Fruit fly (Drosophila melanogaster) whole organism, embryonic: ENCODE data around the gene yellow-b.

ENCODE experiments used
- Abd-B ChIP-seq: fragments of 200-800 bp; sonication (Bioruptor generic); optimal IDR thresholded peaks from 2 replicates; lab custom pipeline; 2018; ENCODE audit warnings: missing biosample characterization, mild to moderate bottlenecking, missing genetic modification characterization, moderate library complexity
- Atf-2 ChIP-seq: fragments of 200-800 bp; sonication (Bioruptor generic); optimal IDR thresholded peaks from 2 replicates; lab custom pipeline; 2016; ENCODE audit warnings: missing biosample characterization, missing genetic modification characterization
- B-H2 ChIP-seq: fragments of 200-800 bp; sonication (Bioruptor generic); optimal IDR thresholded peaks from 2 replicates; lab custom pipeline; 2018; ENCODE audit warnings: missing biosample characterization, mild to moderate bottlenecking, missing genetic modification characterization
- CG10147 ChIP-seq: fragments of 200-800 bp; sonication (Bioruptor generic); optimal IDR thresholded peaks from 2 replicates; lab custom pipeline; 2019; ENCODE audit warnings: missing biosample characterization, mild to moderate bottlenecking, missing genetic modification characterization, moderate library complexity
- CG11398 ChIP-seq: fragments of 200-800 bp; sonication (Bioruptor generic); optimal IDR thresholded peaks from 2 replicates; lab custom pipeline; 2016; ENCODE audit warnings: missing biosample characterization, missing genetic modification characterization
- CG12071 ChIP-seq: fragments of 200-800 bp; sonication (Bioruptor generic); optimal IDR thresholded peaks from 3 replicates; lab custom pipeline; 2018; ENCODE audit warnings: missing biosample characterization, mild to moderate bottlenecking, missing genetic modification characterization
- CG12391 ChIP-seq: fragments of 200-800 bp; sonication (Bioruptor generic); optimal IDR thresholded peaks from 3 replicates; lab custom pipeline; 2018; ENCODE audit warnings: missing biosample characterization, mild to moderate bottlenecking, missing genetic modification characterization, moderate library complexity
- CG12942 ChIP-seq: fragments of 200-800 bp; sonication (Bioruptor generic); optimal IDR thresholded peaks from 3 replicates; lab custom pipeline; 2016; ENCODE audit warnings: missing biosample characterization, missing genetic modification characterization
- CG13296 ChIP-seq: fragments of 200-800 bp; sonication (Bioruptor generic); optimal IDR thresholded peaks from 3 replicates; lab custom pipeline; 2018; ENCODE audit warnings: missing biosample characterization, mild to moderate bottlenecking, missing genetic modification characterization
- CG13624 ChIP-seq: fragments of 200-800 bp; sonication (Bioruptor generic); optimal IDR thresholded peaks from 2 replicates; lab custom pipeline; 2016; ENCODE audit warnings: missing biosample characterization, missing genetic modification characterization
- CG15601 ChIP-seq: fragments of 200-800 bp; sonication (Bioruptor generic); optimal IDR thresholded peaks from 3 replicates; lab custom pipeline; 2019; ENCODE audit warnings: missing biosample characterization, mild to moderate bottlenecking, missing genetic modification characterization, moderate library complexity
- CG1602 ChIP-seq: fragments of 200-800 bp; sonication (Bioruptor generic); optimal IDR thresholded peaks from 3 replicates; lab custom pipeline; 2016; ENCODE audit warnings: missing biosample characterization, missing genetic modification characterization
- CG1792 ChIP-seq: fragments of 200-800 bp; sonication (Bioruptor generic); optimal IDR thresholded peaks from 2 replicates; lab custom pipeline; 2016; ENCODE audit warnings: missing biosample characterization, missing genetic modification characterization
- CG2678 ChIP-seq: fragments of 200-800 bp; sonication (Bioruptor generic); optimal IDR thresholded peaks from 3 replicates; lab custom pipeline; 2019; ENCODE audit warnings: missing biosample characterization, mild to moderate bottlenecking, missing genetic modification characterization, moderate library complexity
- CG6272 ChIP-seq: fragments of 200-800 bp; sonication (Bioruptor generic); IDR thresholded peaks from 2 replicates; pipeline ENCODE4 v1.3.6; 2022; ENCODE audit warnings: missing biosample characterization, missing genetic modification characterization
- CG8359 ChIP-seq: fragments of 200-800 bp; sonication (Bioruptor generic); optimal IDR thresholded peaks from 2 replicates; lab custom pipeline; 2017; ENCODE audit warnings: missing biosample characterization, mild to moderate bottlenecking, missing genetic modification characterization, borderline replicate concordance
- CG9215 ChIP-seq: fragments of 200-800 bp; sonication (Bioruptor generic); IDR thresholded peaks from 2 replicates; pipeline ENCODE4 v1.3.6; 2022; ENCODE audit warnings: missing biosample characterization, missing genetic modification characterization
- CG9609 ChIP-seq: fragments of 200-800 bp; sonication (Bioruptor generic); optimal IDR thresholded peaks from 3 replicates; lab custom pipeline; 2016; ENCODE audit warnings: missing biosample characterization, missing genetic modification characterization
- CG9797 ChIP-seq: fragments of 200-800 bp; sonication (Bioruptor generic); optimal IDR thresholded peaks from 3 replicates; lab custom pipeline; 2018; ENCODE audit warnings: missing biosample characterization, mild to moderate bottlenecking, missing genetic modification characterization
- CG9932 ChIP-seq: fragments of 200-800 bp; sonication (Bioruptor generic); IDR thresholded peaks from 2 replicates; pipeline ENCODE4 v1.3.6; 2022; ENCODE audit warnings: missing biosample characterization, missing genetic modification characterization
- CTCF ChIP-seq: fragments of 200-800 bp; sonication (Bioruptor generic); optimal IDR thresholded peaks from 2 replicates; lab custom pipeline; 2017; ENCODE audit warnings: missing biosample characterization, mild to moderate bottlenecking, missing genetic modification characterization, moderate library complexity
- Dek ChIP-seq: fragments of 200-800 bp; sonication (Bioruptor generic); optimal IDR thresholded peaks from 3 replicates; lab custom pipeline; 2019; ENCODE audit warnings: missing biosample characterization, mild to moderate bottlenecking, missing genetic modification characterization, moderate library complexity
- Dip3 ChIP-seq: fragments of 200-800 bp; sonication (Bioruptor generic); optimal IDR thresholded peaks from 3 replicates; lab custom pipeline; 2016; ENCODE audit warnings: missing biosample characterization, missing genetic modification characterization
- Doc2 ChIP-seq: fragments of 200-800 bp; sonication (Bioruptor generic); IDR thresholded peaks from 2 replicates; pipeline ENCODE4 v1.3.6; 2022; ENCODE audit warnings: missing biosample characterization, missing genetic modification characterization
- Doc3 ChIP-seq: fragments of 200-800 bp; sonication (Bioruptor generic); IDR thresholded peaks from 3 replicates; pipeline ENCODE4 v1.3.6; 2022; ENCODE audit warnings: missing biosample characterization, missing genetic modification characterization; ENCODE audit not compliant: partially characterized antibody
- Drgx ChIP-seq: fragments of 200-800 bp; sonication (Bioruptor generic); IDR thresholded peaks from 2 replicates; pipeline ENCODE4 v1.3.6; 2022; ENCODE audit warnings: missing biosample characterization, missing genetic modification characterization
- E2f2 ChIP-seq: fragments of 200-800 bp; sonication (Bioruptor generic); IDR thresholded peaks from 2 replicates; pipeline ENCODE4 v1.3.6; 2022; ENCODE audit warnings: missing biosample characterization, missing genetic modification characterization
- Fer2 ChIP-seq: fragments of 200-800 bp; sonication (Bioruptor generic); optimal IDR thresholded peaks from 2 replicates; lab custom pipeline; 2018; ENCODE audit warnings: missing biosample characterization, mild to moderate bottlenecking, missing genetic modification characterization, moderate library complexity
- Fer3 ChIP-seq: fragments of 200-800 bp; sonication (Bioruptor generic); optimal IDR thresholded peaks from 2 replicates; lab custom pipeline; 2018; ENCODE audit warnings: missing biosample characterization, mild to moderate bottlenecking, missing genetic modification characterization, moderate library complexity
- HLH54F ChIP-seq: fragments of 200-800 bp; sonication (Bioruptor generic); optimal IDR thresholded peaks from 3 replicates; lab custom pipeline; 2016; ENCODE audit warnings: missing biosample characterization, missing genetic modification characterization
- Lhr ChIP-seq: fragments of 200-800 bp; sonication (Bioruptor generic); optimal IDR thresholded peaks from 3 replicates; lab custom pipeline; 2017; ENCODE audit warnings: mild to moderate bottlenecking, missing biosample characterization, missing genetic modification reagents, missing genetic modification characterization
- Nf-YB ChIP-seq: fragments of 200-800 bp; sonication (Bioruptor generic); optimal IDR thresholded peaks from 3 replicates; lab custom pipeline; 2019; ENCODE audit warnings: missing biosample characterization, mild to moderate bottlenecking, missing genetic modification characterization, moderate library complexity
- Ravus ChIP-seq: fragments of 200-800 bp; sonication (Bioruptor generic); IDR thresholded peaks from 2 replicates; pipeline ENCODE4 v1.3.6; 2022; ENCODE audit warnings: missing biosample characterization, missing genetic modification characterization
- Side ChIP-seq: fragments of 200-800 bp; sonication (Bioruptor generic); optimal IDR thresholded peaks from 2 replicates; lab custom pipeline; 2016; ENCODE audit warnings: missing biosample characterization, missing genetic modification characterization
- Sry-β ChIP-seq: fragments of 200-800 bp; sonication (Bioruptor generic); optimal IDR thresholded peaks from 2 replicates; lab custom pipeline; 2018; ENCODE audit warnings: missing biosample characterization, mild to moderate bottlenecking, missing genetic modification characterization, moderate library complexity
- chif ChIP-seq, 2 experiments: fragments of 200-800 bp; sonication (Bioruptor generic); optimal IDR thresholded peaks; 3 replicates each; lab custom pipeline; 2016; ENCODE audit warnings: missing biosample characterization in 2 of 2, missing genetic modification characterization in 2 of 2
- fd102C ChIP-seq: fragments of 200-800 bp; sonication (Bioruptor generic); optimal IDR thresholded peaks from 2 replicates; lab custom pipeline; 2018; ENCODE audit warnings: missing biosample characterization, mild to moderate bottlenecking, missing genetic modification characterization, moderate library complexity
- fd64A ChIP-seq: fragments of 200-800 bp; sonication (Bioruptor generic); optimal IDR thresholded peaks from 3 replicates; lab custom pipeline; 2018; ENCODE audit warnings: missing biosample characterization, mild to moderate bottlenecking, missing genetic modification characterization
- grau ChIP-seq: fragments of 200-800 bp; optimal IDR thresholded peaks from 3 replicates; lab custom pipeline; 2019; ENCODE audit warnings: missing biosample characterization, mild to moderate bottlenecking, missing genetic modification characterization, moderate library complexity
- grn ChIP-seq: fragments of 200-800 bp; sonication (Bioruptor generic); optimal IDR thresholded peaks from 3 replicates; lab custom pipeline; 2017; ENCODE audit warnings: missing biosample characterization, missing genetic modification characterization
- gsb ChIP-seq: fragments of 200-800 bp; sonication (Bioruptor generic); IDR thresholded peaks from 2 replicates; pipeline ENCODE4 v1.3.6; 2022; ENCODE audit warnings: missing biosample characterization, missing genetic modification characterization
- ham ChIP-seq: fragments of 200-800 bp; sonication (Bioruptor generic); IDR thresholded peaks from 2 replicates; pipeline ENCODE4 v1.3.6; 2022; ENCODE audit warnings: missing biosample characterization, missing genetic modification characterization
- hth ChIP-seq: fragments of >200 bp; optimal IDR thresholded peaks from 2 replicates; lab custom pipeline; 2017; ENCODE audit warnings: inconsistent platforms
- inv ChIP-seq: fragments of 200-800 bp; sonication (Bioruptor generic); IDR thresholded peaks from 2 replicates; pipeline ENCODE4 v1.3.6; 2022; ENCODE audit warnings: missing biosample characterization, missing genetic modification characterization; ENCODE audit not compliant: partially characterized antibody
- pb ChIP-seq: fragments of 200-800 bp; sonication (Bioruptor generic); optimal IDR thresholded peaks from 3 replicates; lab custom pipeline; 2016; ENCODE audit warnings: missing biosample characterization, missing genetic modification characterization
- pros ChIP-seq: fragments of 200-800 bp; sonication (Bioruptor generic); optimal IDR thresholded peaks from 3 replicates; lab custom pipeline; 2019; ENCODE audit warnings: missing biosample characterization, mild to moderate bottlenecking, missing genetic modification characterization, moderate library complexity
- ssp ChIP-seq: fragments of 200-800 bp; sonication (Bioruptor generic); IDR thresholded peaks from 2 replicates; pipeline ENCODE4 v1.3.6; 2022; ENCODE audit warnings: missing biosample characterization, missing genetic modification characterization
- tll ChIP-seq, 2 experiments: fragments of 200-800 bp in 1 of 2; fragments of >200 bp in 1 of 2; sonication (Bioruptor generic) in 1 of 2; optimal IDR thresholded peaks; 2 replicates each; lab custom pipeline; 2017 to 2019; ENCODE audit warnings: missing biosample characterization in 2 of 2, missing genetic modification characterization in 2 of 2, mild to moderate bottlenecking in 1 of 2, moderate library complexity in 1 of 2

Gene yellow-b

dm6 chr2L:16720707-16721700 lies 33.1 kb upstream of the yellow-b start (continued):
- TF ChIP-seq CG15601 (tag; lab: Kevin White, UChicago): peak; percentile 93
- TF ChIP-seq CG9797 (GFP tag; lab: Kevin White, UChicago): no peak
- TF ChIP-seq gsb (GFP tag; lab: Robert Waterston, UW): peak; percentile 86
- peak; percentile 75 for TF ChIP-seq Side
- peak in 1 of 2 experiments; percentile 64 for TF ChIP-seq tll (GFP tag; optimal IDR thresholded peaks at IDR 0.05; lab: Kevin White, UChicago)
- TF ChIP-seq ham: no peak; the same call in 1 of the 2 replicates
- peak; percentile 81 for TF ChIP-seq CG12942 (GFP tag; lab: Kevin White, UChicago)
- TF ChIP-seq fd102C (GFP tag; lab: Kevin White, UChicago): peak; percentile 57
- TF ChIP-seq Lhr (GFP tag; lab: Kevin White, UChicago): peak; percentile 68
- TF ChIP-seq Nf-YB (GFP tag; lab: Kevin White, UChicago): peak; percentile 60
- TF ChIP-seq Ravus (GFP tag; lab: Robert Waterston, UW): peak; percentile 80
- TF ChIP-seq Fer3 (tag; lab: Kevin White, UChicago): peak; percentile 94
- TF ChIP-seq CG6272 (GFP tag; lab: Robert Waterston, UW): peak; percentile 92
- peak; percentile 97 for TF ChIP-seq Drgx
- TF ChIP-seq Dip3: peak; percentile 88
- TF ChIP-seq CG8359 (GFP tag; lab: Kevin White, UChicago): peak; percentile 85
- TF ChIP-seq CG13296: peak; percentile 85
- peak; percentile 85 for TF ChIP-seq Abd-B
- TF ChIP-seq Dek (tag; lab: Kevin White, UChicago): peak; percentile 85
- TF ChIP-seq CG12071 (GFP tag; lab: Kevin White, UChicago): peak; percentile 76
- TF ChIP-seq pb (GFP tag; lab: Kevin White, UChicago): peak; percentile 22
- TF ChIP-seq fd64A (GFP tag; lab: Kevin White, UChicago): peak; percentile 77
- TF ChIP-seq E2f2 (GFP tag; lab: Robert Waterston, UW): peak; percentile 75
- no peak; the same call in 1 of the 2 replicates for TF ChIP-seq Doc2 (GFP tag; lab: Robert Waterston, UW)
- TF ChIP-seq Sry-β (GFP tag; lab: Kevin White, UChicago): peak; percentile 30
- TF ChIP-seq CG12391: peak; percentile 90
- peak; percentile 34 for TF ChIP-seq CG9609
- TF ChIP-seq Doc3 (GFP tag; lab: Robert Waterston, UW): no peak
- peak; percentile 74 for TF ChIP-seq HLH54F (GFP tag; lab: Kevin White, UChicago)
- no peak for TF ChIP-seq pros (GFP tag; lab: Kevin White, UChicago)
- peak; percentile 55 for TF ChIP-seq grn (GFP tag; lab: Kevin White, UChicago)
- TF ChIP-seq CG13624 (GFP tag; lab: Kevin White, UChicago): peak; percentile 70
- TF ChIP-seq CG1792 (GFP tag; lab: Kevin White, UChicago): peak; percentile 54
- peak; percentile 95 for TF ChIP-seq CG2678
- peak; percentile 81 for TF ChIP-seq Atf-2
- peak; percentile 89 for TF ChIP-seq CG9215 (GFP tag; lab: Robert Waterston, UW)
- TF ChIP-seq B-H2 (GFP tag; lab: Kevin White, UChicago): no peak
- peak; percentile 78 for TF ChIP-seq Fer2
- TF ChIP-seq grau (tag; lab: Kevin White, UChicago): peak; percentile 83
- no peak for TF ChIP-seq hth (lab: Kevin White, UChicago)
- TF ChIP-seq CG9932 (GFP tag; lab: Robert Waterston, UW): peak; percentile 93
- TF ChIP-seq chif (GFP tag; optimal IDR thresholded peaks at IDR 0.05; lab: Kevin White, UChicago): peak; percentile 59 to 87
- peak; percentile 40 for TF ChIP-seq CG11398 (GFP tag; lab: Kevin White, UChicago)
- TF ChIP-seq inv: no peak
- peak; percentile 86 for TF ChIP-seq CG10147 (GFP tag; lab: Kevin White, UChicago)
- peak; percentile 86 for TF ChIP-seq CG1602 (GFP tag; lab: Kevin White, UChicago)
- peak; percentile 88 for TF ChIP-seq ssp (GFP tag; lab: Robert Waterston, UW)
- peak; percentile 57 for TF ChIP-seq CTCF (GFP tag; lab: Kevin White, UChicago)
